Fruit fly (Drosophila melanogaster): ENCODE data around the gene CG12502.

The CG12502 gene

DNA sequence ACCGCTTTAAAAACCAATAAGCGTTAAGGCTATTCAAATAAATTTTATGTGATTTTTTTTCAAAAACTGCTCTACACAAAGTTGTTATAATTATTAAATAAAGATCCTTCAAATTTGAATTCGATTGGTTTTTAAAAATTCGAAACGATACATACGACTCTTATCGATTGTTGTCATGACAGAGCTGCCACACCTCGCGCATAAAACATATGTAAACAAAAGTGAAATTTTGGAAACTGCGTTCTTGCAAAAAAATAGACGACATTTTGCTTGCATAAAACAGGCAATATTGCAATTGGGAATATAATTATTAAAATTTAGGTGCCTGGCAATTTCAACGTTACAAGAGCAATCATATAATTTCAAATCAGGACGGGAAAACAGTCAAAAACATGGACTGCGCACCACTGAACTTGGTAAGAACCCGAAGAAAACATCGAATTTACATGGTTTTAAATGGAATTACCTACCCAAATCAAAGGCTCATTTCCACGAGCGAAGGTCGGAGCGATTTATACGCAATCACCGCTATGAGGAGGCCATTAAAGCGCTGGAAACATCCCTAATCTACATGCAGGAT is 29.7 kb upstream of the CG12502 start, which contains the start of gene CG42554:
Gene CG42554, plus strand, starts transcription at position 229 of the 580 bp plus-strand sequence.
- TF ChIP-seq Lim3 (GFP tag; IDR thresholded peaks at IDR 0.05) = no peak
- peak; percentile 30; the same call in 1 of the 2 replicates for TF ChIP-seq CG2129 (GFP tag; IDR thresholded peaks at IDR 0.05; ENCODE audit: partially characterized antibody)
- TF ChIP-seq Lhr (GFP tag; optimal IDR thresholded peaks at IDR 0.05) = no peak
- peak; percentile 63 for TF ChIP-seq trem (tag; optimal IDR thresholded peaks at IDR 0.05)
- TF ChIP-seq CG13624 (GFP tag; optimal IDR thresholded peaks at IDR 0.05) = peak; percentile 60
- peak; percentile 37 for TF ChIP-seq Sry-δ (GFP tag; optimal IDR thresholded peaks at IDR 0.05)
- TF ChIP-seq lbe (GFP tag; optimal IDR thresholded peaks at IDR 0.05) = peak; percentile 2
- TF ChIP-seq CG12744 (GFP tag; optimal IDR thresholded peaks at IDR 0.05) = no peak
- TF ChIP-seq E2f2 (GFP tag; IDR thresholded peaks at IDR 0.05) = peak; percentile 92
- 0 out of 2 replicates have a peak, but pooled peaks have one; percentile 22 for TF ChIP-seq ato (GFP tag; IDR thresholded peaks at IDR 0.05; ENCODE audit: partially characterized antibody)
- TF ChIP-seq pros (GFP tag; optimal IDR thresholded peaks at IDR 0.05) = no peak
- peak; percentile 68; the same call in 2 of the 3 replicates for TF ChIP-seq CG34224 (GFP tag; IDR thresholded peaks at IDR 0.05; ENCODE audit: partially characterized antibody)
- no peak for TF ChIP-seq zf30C (GFP tag; optimal IDR thresholded peaks at IDR 0.05)
- no peak for TF ChIP-seq CTCF (GFP tag; optimal IDR thresholded peaks at IDR 0.05)
- TF ChIP-seq CG9797 (GFP tag; optimal IDR thresholded peaks at IDR 0.05) = no peak
- no peak for TF ChIP-seq ERR (GFP tag; optimal IDR thresholded peaks at IDR 0.05)
- peak; percentile 90 for TF ChIP-seq Blimp-1 (GFP tag; optimal IDR thresholded peaks at IDR 0.05)
- TF ChIP-seq Dll (GFP tag; IDR thresholded peaks at IDR 0.05; ENCODE audit: partially characterized antibody) = peak; percentile 67
- no peak for TF ChIP-seq CG9727 (GFP tag; optimal IDR thresholded peaks at IDR 0.05)
- peak; percentile 51; the same call in 2 of the 3 replicates for TF ChIP-seq CG16813 (GFP tag; IDR thresholded peaks at IDR 0.05; ENCODE audit: partially characterized antibody)
- TF ChIP-seq CG6791 (GFP tag; IDR thresholded peaks at IDR 0.05; ENCODE audit: partially characterized antibody) = peak; percentile 33; the same call in 1 of the 3 replicates
- TF ChIP-seq abd-A (tag; optimal IDR thresholded peaks at IDR 0.05) = no peak
- TF ChIP-seq CG3163 (GFP tag; optimal IDR thresholded peaks at IDR 0.05) = no peak
- TF ChIP-seq knrl (GFP tag; IDR thresholded peaks at IDR 0.05; ENCODE audit: partially characterized antibody) = peak; percentile 41; the same call in 2 of the 3 replicates
- TF ChIP-seq unc-4 (GFP tag; IDR thresholded peaks at IDR 0.05; ENCODE audit: partially characterized antibody) = peak; percentile 68
- TF ChIP-seq CG11696 (GFP tag; IDR thresholded peaks at IDR 0.05) = no peak
- no peak for TF ChIP-seq sisA (GFP tag; IDR thresholded peaks at IDR 0.05)
- TF ChIP-seq Scr (GFP tag; IDR thresholded peaks at IDR 0.05; ENCODE audit: partially characterized antibody) = peak; percentile 62
- peak in 1 of 2 experiments; percentile 77 for TF ChIP-seq crp (GFP tag; optimal IDR thresholded peaks at IDR 0.05)
- TF ChIP-seq vnd (GFP tag; IDR thresholded peaks at IDR 0.05; ENCODE audit: partially characterized antibody) = no peak
- peak; percentile 82 for TF ChIP-seq Dref (GFP tag; IDR thresholded peaks at IDR 0.05)
- peak; percentile 20 for TF ChIP-seq CG1603 (tag; optimal IDR thresholded peaks at IDR 0.05)
- TF ChIP-seq amos (GFP tag; IDR thresholded peaks at IDR 0.05; ENCODE audit: partially characterized antibody) = peak; percentile 59; the same call in 1 of the 2 replicates
- peak; percentile 44 for TF ChIP-seq pzg (GFP tag; optimal IDR thresholded peaks at IDR 0.05)
- no peak for TF ChIP-seq CG1792 (GFP tag; optimal IDR thresholded peaks at IDR 0.05)
- no peak for TF ChIP-seq CG17385 (GFP tag; optimal IDR thresholded peaks at IDR 0.05)
- TF ChIP-seq CG13287 (GFP tag; IDR thresholded peaks at IDR 0.05; ENCODE audit: partially characterized antibody) = peak; percentile 72
- TF ChIP-seq Bgb (GFP tag; IDR thresholded peaks at IDR 0.05; ENCODE audit: partially characterized antibody) = peak; percentile 58; the same call in 1 of the 2 replicates
- TF ChIP-seq CG10267 (tag; optimal IDR thresholded peaks at IDR 0.05) = peak; percentile 38
- no peak for TF ChIP-seq ab (GFP tag; optimal IDR thresholded peaks at IDR 0.05)
- TF ChIP-seq MESR4 (GFP tag; optimal IDR thresholded peaks at IDR 0.05) = peak; percentile 45
- TF ChIP-seq onecut (GFP tag; IDR thresholded peaks at IDR 0.05) = no peak
- peak; percentile 61 for TF ChIP-seq CG2116 (GFP tag; optimal IDR thresholded peaks at IDR 0.05)
- no peak for TF ChIP-seq CG11695 (GFP tag; IDR thresholded peaks at IDR 0.05)
- no peak for TF ChIP-seq CG5245 (GFP tag; optimal IDR thresholded peaks at IDR 0.05)
- TF ChIP-seq bbx (GFP tag; IDR thresholded peaks at IDR 0.05; ENCODE audit: partially characterized antibody) = peak; percentile 26; the same call in 1 of the 2 replicates
- peak; percentile 10 for TF ChIP-seq twi (tag; optimal IDR thresholded peaks at IDR 0.05)
- peak; percentile 88 for TF ChIP-seq Dp (GFP tag; optimal IDR thresholded peaks at IDR 0.05)
